Fruit fly (Drosophila melanogaster): ENCODE results near the gene CG5262.
A peak's percentile ranks its signal among the peaks of the same experiment; 100 is the strongest.

The CG5262 gene

DNA sequence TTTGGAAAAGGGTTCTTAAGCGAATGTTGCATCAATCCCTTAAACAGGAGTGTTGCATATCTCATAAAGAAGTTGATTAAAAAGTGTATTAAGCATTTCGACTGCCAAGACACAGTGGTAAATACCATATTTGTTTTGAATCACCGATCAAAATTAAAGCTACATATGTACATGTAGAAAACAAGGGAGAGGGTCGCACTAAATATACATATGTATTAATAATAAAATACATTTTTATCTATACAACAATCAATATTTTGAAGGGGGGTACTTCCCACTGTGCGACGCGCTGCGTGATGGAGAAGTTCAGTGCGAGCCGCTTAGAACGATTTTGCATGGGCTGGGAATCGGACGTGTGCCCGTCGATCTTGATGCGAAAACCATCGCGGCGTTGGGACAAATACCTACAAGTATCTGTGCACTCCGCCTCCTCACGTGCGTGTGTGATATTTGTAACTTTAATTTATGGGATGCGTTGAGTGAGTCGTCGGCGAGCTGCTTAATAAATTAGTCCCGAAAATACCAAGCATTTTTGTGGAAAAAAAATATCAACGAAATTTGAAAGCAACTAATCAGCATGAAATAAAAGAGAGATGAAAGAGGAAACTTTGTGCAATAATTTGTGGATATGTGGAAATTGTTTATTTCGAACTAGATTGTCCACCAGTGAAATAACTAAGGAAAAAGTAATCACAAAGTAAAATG lies 14.7 kb upstream of the CG5262 start (continued):
- TF ChIP-seq Hr78 (GFP tag; optimal IDR thresholded peaks at IDR 0.05) (no peak), fru (GFP tag; optimal IDR thresholded peaks at IDR 0.05) (peak; percentile 90)

DNA sequence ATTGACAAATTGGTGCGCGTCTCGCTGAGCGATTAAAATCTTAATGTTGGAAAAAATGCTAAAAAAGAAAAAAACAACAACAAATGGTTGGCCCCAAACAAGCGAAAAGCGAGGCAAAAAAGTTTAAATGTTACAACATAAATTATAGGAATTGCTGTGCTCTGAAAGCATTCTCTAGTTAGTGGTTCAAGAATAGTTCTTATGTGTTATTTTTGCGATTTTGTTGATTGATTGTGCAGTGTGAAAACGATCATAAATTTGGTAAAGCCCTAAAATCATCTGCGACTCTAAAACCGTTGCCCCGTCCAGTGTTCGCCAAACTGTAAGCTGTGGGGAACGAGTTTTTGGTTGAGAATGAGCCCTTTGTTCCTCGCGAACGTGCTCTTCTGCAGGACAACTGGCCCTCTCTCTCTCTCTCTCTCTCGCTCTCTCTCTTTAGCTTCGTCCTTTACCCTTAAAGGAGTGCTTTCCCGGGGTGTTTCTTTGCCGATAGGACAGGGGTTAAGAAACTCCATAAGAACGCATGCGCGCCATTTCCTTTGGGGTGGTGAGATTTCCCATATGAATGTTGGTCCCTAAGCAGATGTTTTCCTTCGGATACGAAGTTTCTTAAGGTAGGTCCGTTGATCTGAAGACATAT lies 12.5 kb upstream of the CG5262 start:
- TF ChIP-seq Myc (optimal IDR thresholded peaks at IDR 0.05) (peak; percentile 64), dl (GFP tag; optimal IDR thresholded peaks at IDR 0.05; ENCODE audit: insufficient read depth in 1 of 2, partially characterized antibody in 2 of 2) (peak; percentile 6 to 73), Dif (GFP tag; optimal IDR thresholded peaks at IDR 0.05; ENCODE audit: partially characterized antibody) (peak; percentile 67), Dfd (GFP tag; optimal IDR thresholded peaks at IDR 0.05) (no peak)

DNA sequence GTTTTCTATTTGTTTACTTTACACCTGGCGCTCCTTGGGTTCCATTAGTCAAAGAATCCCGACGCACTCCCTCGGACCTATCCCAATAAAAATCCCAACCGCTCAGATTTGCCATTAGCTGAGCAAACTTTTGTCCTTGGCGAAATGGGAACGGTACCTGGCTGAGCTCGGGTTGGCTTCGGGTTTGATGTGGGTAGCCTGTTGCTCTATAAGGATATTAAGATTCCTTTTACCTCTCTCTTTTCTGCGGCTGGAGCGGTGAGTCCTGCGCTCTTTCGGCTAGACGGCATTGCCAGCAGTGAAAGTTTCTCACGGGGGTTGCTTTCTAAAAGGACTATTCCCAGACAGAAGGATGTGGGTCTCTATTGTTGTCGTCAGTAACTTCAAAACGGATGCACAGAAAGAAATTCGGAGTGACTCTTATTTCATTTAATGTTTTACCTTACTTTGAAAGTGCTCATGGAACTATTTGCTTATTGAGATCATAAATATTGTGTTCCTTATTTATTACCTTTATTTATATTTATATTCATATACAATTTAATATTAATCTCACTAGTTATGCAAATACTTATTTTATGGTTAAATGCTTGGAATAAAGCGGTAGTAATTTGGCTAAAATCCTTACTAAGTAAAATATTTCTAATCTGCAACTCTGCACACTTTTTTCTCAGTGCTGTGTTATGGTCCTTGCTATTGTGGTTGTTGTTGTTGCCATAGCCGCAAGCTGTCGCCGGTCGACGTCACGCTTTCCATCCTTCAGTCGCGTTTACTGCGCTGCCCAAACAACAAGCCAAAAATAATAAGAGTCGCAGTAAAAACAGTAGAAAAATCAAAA lies 11.6 kb upstream of the CG5262 start, which contains the start of gene CG5910:
Gene CG5910 (plus strand): TSS at position 788 of the 838 bp plus-strand sequence.
- no peak for TF ChIP-seq Rel (GFP tag; optimal IDR thresholded peaks at IDR 0.05)
- peak; percentile 20 for TF ChIP-seq Rel (tag; optimal IDR thresholded peaks at IDR 0.05)
- no peak for TF ChIP-seq Jra (GFP tag; optimal IDR thresholded peaks at IDR 0.05)
- peak; percentile 63 for TF ChIP-seq rgr (GFP tag; optimal IDR thresholded peaks at IDR 0.05)
- TF ChIP-seq Sp1 (GFP tag; optimal IDR thresholded peaks at IDR 0.05), result peak; percentile 85
- TF ChIP-seq Myc (optimal IDR thresholded peaks at IDR 0.05), result no peak
- no peak for TF ChIP-seq GATAd (GFP tag; optimal IDR thresholded peaks at IDR 0.05)
- TF ChIP-seq fru (GFP tag; optimal IDR thresholded peaks at IDR 0.05), result no peak
- TF ChIP-seq psq (GFP tag; optimal IDR thresholded peaks at IDR 0.05), result peak; percentile 64
- TF ChIP-seq h (GFP tag; optimal IDR thresholded peaks at IDR 0.05), result peak; percentile 55
- TF ChIP-seq dsf (GFP tag; optimal IDR thresholded peaks at IDR 0.05; ENCODE audit: borderline replicate concordance), result no peak
- no peak for TF ChIP-seq tai (GFP tag; optimal IDR thresholded peaks at IDR 0.05)
- TF ChIP-seq pan (optimal IDR thresholded peaks at IDR 0.05), result no peak
- TF ChIP-seq OdsH (GFP tag; optimal IDR thresholded peaks at IDR 0.05), result peak; percentile 69
- TF ChIP-seq HLH106 (tag; optimal IDR thresholded peaks at IDR 0.05), result peak; percentile 78
- no peak for TF ChIP-seq Hr83 (GFP tag; optimal IDR thresholded peaks at IDR 0.05; ENCODE audit: poor library complexity, severe bottlenecking)
- peak; percentile 50 for TF ChIP-seq sv (GFP tag; optimal IDR thresholded peaks at IDR 0.05)
- peak; percentile 2 for TF ChIP-seq woc (GFP tag; optimal IDR thresholded peaks at IDR 0.05)
- TF ChIP-seq CG9705 (GFP tag; optimal IDR thresholded peaks at IDR 0.05), result peak; percentile 58
- TF ChIP-seq jim (GFP tag; optimal IDR thresholded peaks at IDR 0.05), result no peak
- TF ChIP-seq ey (GFP tag; optimal IDR thresholded peaks at IDR 0.05), result peak; percentile 1
- TF ChIP-seq sage (GFP tag; optimal IDR thresholded peaks at IDR 0.05), result no peak

DNA sequence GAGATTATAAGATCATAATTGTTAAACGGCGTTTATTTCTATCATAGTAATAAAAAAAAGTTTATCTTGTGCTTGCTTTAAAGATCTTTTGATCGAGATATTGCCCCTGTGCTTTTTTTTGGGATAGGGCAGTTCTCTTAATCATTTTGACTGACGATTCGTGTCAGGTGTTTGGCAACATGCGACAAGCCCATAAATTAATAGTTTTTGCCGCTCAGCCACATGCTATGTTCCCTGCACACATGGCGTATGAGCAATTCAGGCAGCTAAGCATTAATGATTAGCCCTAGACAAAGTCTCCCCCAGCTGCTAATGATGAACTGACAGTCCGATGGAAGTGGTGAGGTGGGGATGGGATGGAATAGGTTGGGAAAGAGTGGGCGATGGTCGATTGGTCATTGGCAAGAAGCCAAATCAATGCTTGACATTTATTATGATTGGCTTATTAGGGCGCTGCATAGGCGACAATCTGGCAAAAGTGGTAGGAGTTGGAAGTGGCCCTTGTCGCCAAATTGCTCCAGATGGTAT lies 10.7 kb upstream of the CG5262 start:
- TF ChIP-seq woc (GFP tag; optimal IDR thresholded peaks at IDR 0.05) (no peak), OdsH (GFP tag; optimal IDR thresholded peaks at IDR 0.05) (no peak), Hr83 (GFP tag; optimal IDR thresholded peaks at IDR 0.05; ENCODE audit: poor library complexity, severe bottlenecking) (no peak), brk (GFP tag; optimal IDR thresholded peaks at IDR 0.05) (no peak), usp (GFP tag; optimal IDR thresholded peaks at IDR 0.05) (no peak), Abd-B (GFP tag; optimal IDR thresholded peaks at IDR 0.05) (no peak), GATAd (GFP tag; optimal IDR thresholded peaks at IDR 0.05) (no peak), Rel (GFP tag; optimal IDR thresholded peaks at IDR 0.05) (no peak), Rel (tag; optimal IDR thresholded peaks at IDR 0.05) (no peak), br (GFP tag; optimal IDR thresholded peaks at IDR 0.05) (no peak), Myc (optimal IDR thresholded peaks at IDR 0.05) (no peak), Dfd (GFP tag; optimal IDR thresholded peaks at IDR 0.05) (no peak), jim (GFP tag; optimal IDR thresholded peaks at IDR 0.05) (no peak), CG32264 (GFP tag; optimal IDR thresholded peaks at IDR 0.05) (no peak), tai (GFP tag; optimal IDR thresholded peaks at IDR 0.05) (no peak), rgr (GFP tag; optimal IDR thresholded peaks at IDR 0.05) (no peak), Vsx2 (GFP tag; optimal IDR thresholded peaks at IDR 0.05; ENCODE audit: partially characterized antibody) (no peak), ey (GFP tag; optimal IDR thresholded peaks at IDR 0.05) (no peak)

Measured in whole organism, wandering third instar larva.